Fruit fly (Drosophila melanogaster) whole organism, embryonic: Measurements from ENCODE around the gene mTerf3.

ENCODE experiments used
- ATbp ChIP-seq: fragments of 200-800 bp; sonication (Bioruptor generic); optimal IDR thresholded peaks from 2 replicates; lab custom pipeline; 2017; ENCODE audit warnings: missing biosample characterization, mild to moderate bottlenecking, missing genetic modification characterization, missing genetic modification reagents
- CG11456 ChIP-seq: fragments of 200-800 bp; sonication (Bioruptor generic); IDR thresholded peaks from 3 replicates; pipeline ENCODE4 v1.3.6; 2022; ENCODE audit warnings: missing biosample characterization, missing genetic modification characterization
- CG11695 ChIP-seq: fragments of 200-800 bp; sonication (Bioruptor generic); IDR thresholded peaks from 3 replicates; pipeline ENCODE4 v1.3.6; 2022; ENCODE audit warnings: missing biosample characterization, missing genetic modification characterization
- CG12769 ChIP-seq: fragments of 200-800 bp; sonication (Bioruptor generic); optimal IDR thresholded peaks from 2 replicates; lab custom pipeline; 2019; ENCODE audit warnings: missing biosample characterization, mild to moderate bottlenecking, missing genetic modification characterization, moderate library complexity
- CG13296 ChIP-seq: fragments of 200-800 bp; sonication (Bioruptor generic); optimal IDR thresholded peaks from 3 replicates; lab custom pipeline; 2018; ENCODE audit warnings: missing biosample characterization, mild to moderate bottlenecking, missing genetic modification characterization
- CG13424 ChIP-seq: fragments of 200-800 bp; sonication (Bioruptor generic); optimal IDR thresholded peaks from 2 replicates; lab custom pipeline; 2019; ENCODE audit warnings: missing biosample characterization, mild to moderate bottlenecking, missing genetic modification characterization, moderate library complexity
- CG13894 ChIP-seq: fragments of 200-800 bp; sonication (Bioruptor generic); optimal IDR thresholded peaks from 3 replicates; lab custom pipeline; 2018; ENCODE audit warnings: missing biosample characterization, mild to moderate bottlenecking, missing genetic modification characterization, moderate library complexity
- CG14860 ChIP-seq: fragments of 200-800 bp; sonication (Bioruptor generic); IDR thresholded peaks from 3 replicates; pipeline ENCODE4 v1.3.6; 2022; ENCODE audit warnings: missing biosample characterization, missing genetic modification characterization; ENCODE audit not compliant: partially characterized antibody
- CG16863 ChIP-seq: fragments of 200-800 bp; sonication (Bioruptor generic); optimal IDR thresholded peaks from 3 replicates; lab custom pipeline; 2016; ENCODE audit warnings: missing biosample characterization, missing genetic modification characterization
- CG18599 ChIP-seq: fragments of 200-800 bp; sonication (Bioruptor generic); optimal IDR thresholded peaks from 3 replicates; lab custom pipeline; 2017; ENCODE audit warnings: missing biosample characterization, missing genetic modification characterization, mild to moderate bottlenecking, moderate library complexity, missing genetic modification reagents
- CG2120 ChIP-seq: fragments of 200-800 bp; sonication (Bioruptor generic); optimal IDR thresholded peaks from 3 replicates; lab custom pipeline; 2016; ENCODE audit warnings: missing biosample characterization, missing genetic modification characterization
- CG30403 ChIP-seq: fragments of 200-800 bp; sonication (Bioruptor generic); optimal IDR thresholded peaks from 3 replicates; lab custom pipeline; 2016; ENCODE audit warnings: missing biosample characterization, missing genetic modification characterization
- CG3281 ChIP-seq: fragments of 200-800 bp; sonication (Bioruptor generic); optimal IDR thresholded peaks from 3 replicates; lab custom pipeline; 2017; ENCODE audit warnings: missing biosample characterization, mild to moderate bottlenecking, missing genetic modification characterization
- CG42726 ChIP-seq: fragments of 200-800 bp; sonication (Bioruptor generic); IDR thresholded peaks from 2 replicates; pipeline ENCODE4 v1.3.6; 2022; ENCODE audit warnings: missing biosample characterization, missing genetic modification characterization; ENCODE audit not compliant: partially characterized antibody
- CG6689 ChIP-seq: fragments of 200-800 bp; sonication (Bioruptor generic); IDR thresholded peaks from 2 replicates; pipeline ENCODE4 v1.3.6; 2022; ENCODE audit warnings: missing biosample characterization, missing genetic modification characterization
- CG8944 ChIP-seq: fragments of 200-800 bp; sonication (Bioruptor generic); optimal IDR thresholded peaks from 3 replicates; lab custom pipeline; 2016; ENCODE audit warnings: missing biosample characterization, missing genetic modification characterization
- CG9609 ChIP-seq: fragments of 200-800 bp; sonication (Bioruptor generic); optimal IDR thresholded peaks from 3 replicates; lab custom pipeline; 2016; ENCODE audit warnings: missing biosample characterization, missing genetic modification characterization
- CTCF ChIP-seq: fragments of 200-800 bp; sonication (Bioruptor generic); optimal IDR thresholded peaks from 2 replicates; lab custom pipeline; 2017; ENCODE audit warnings: missing biosample characterization, mild to moderate bottlenecking, missing genetic modification characterization, moderate library complexity
- Camta ChIP-seq: fragments of 200-800 bp; sonication (Bioruptor generic); optimal IDR thresholded peaks from 2 replicates; lab custom pipeline; 2016; ENCODE audit warnings: missing biosample characterization, missing genetic modification characterization
- Dbx ChIP-seq: fragments of 200-800 bp; sonication (Bioruptor generic); IDR thresholded peaks from 3 replicates; pipeline ENCODE4 v1.3.6; 2022; ENCODE audit warnings: missing biosample characterization, missing genetic modification characterization
- Eip74EF ChIP-seq, 2 experiments: fragments of 200-800 bp in 1 of 2; fragments of >200 bp in 1 of 2; sonication (Bioruptor generic) in 1 of 2; optimal IDR thresholded peaks; 2 replicates each; lab custom pipeline; 2017 to 2019; ENCODE audit warnings: missing biosample characterization in 2 of 2, missing genetic modification characterization in 2 of 2, mild to moderate bottlenecking in 1 of 2, moderate library complexity in 1 of 2
- Neu2 ChIP-seq: fragments of 200-800 bp; sonication (Bioruptor generic); optimal IDR thresholded peaks from 3 replicates; lab custom pipeline; 2016; ENCODE audit warnings: missing biosample characterization, missing genetic modification characterization, borderline replicate concordance
- Nf-YB ChIP-seq: fragments of 200-800 bp; sonication (Bioruptor generic); optimal IDR thresholded peaks from 3 replicates; lab custom pipeline; 2019; ENCODE audit warnings: missing biosample characterization, mild to moderate bottlenecking, missing genetic modification characterization, moderate library complexity
- Rx ChIP-seq: fragments of 200-800 bp; sonication (Bioruptor generic); IDR thresholded peaks from 2 replicates; pipeline ENCODE4 v1.3.6; 2022; ENCODE audit warnings: missing biosample characterization, missing genetic modification characterization
- Six4 ChIP-seq: fragments of 200-800 bp; sonication (Bioruptor generic); optimal IDR thresholded peaks from 2 replicates; lab custom pipeline; 2016; ENCODE audit warnings: missing biosample characterization, missing genetic modification characterization
- Sox102F ChIP-seq: fragments of 200-800 bp; sonication (Bioruptor generic); optimal IDR thresholded peaks from 2 replicates; lab custom pipeline; 2018; ENCODE audit warnings: missing biosample characterization, mild to moderate bottlenecking, missing genetic modification characterization, moderate library complexity
- Sry-β ChIP-seq: fragments of 200-800 bp; sonication (Bioruptor generic); optimal IDR thresholded peaks from 2 replicates; lab custom pipeline; 2018; ENCODE audit warnings: missing biosample characterization, mild to moderate bottlenecking, missing genetic modification characterization, moderate library complexity
- Tbp ChIP-seq: fragments of >200 bp; optimal IDR thresholded peaks from 2 replicates; lab custom pipeline; 2018; ENCODE audit warnings: missing biosample characterization, missing genetic modification characterization
- aop ChIP-seq: fragments of 200-800 bp; sonication (Bioruptor generic); IDR thresholded peaks from 2 replicates; pipeline ENCODE4 v1.3.6; 2022; ENCODE audit warnings: missing biosample characterization, missing genetic modification characterization
- br ChIP-seq: fragments of >200 bp; optimal IDR thresholded peaks from 2 replicates; lab custom pipeline; 2017
- disco-r ChIP-seq: fragments of 200-800 bp; sonication (Bioruptor generic); optimal IDR thresholded peaks from 2 replicates; lab custom pipeline; 2016; ENCODE audit warnings: missing biosample characterization, missing genetic modification characterization
- dmrt99B ChIP-seq: fragments of 200-800 bp; sonication (Bioruptor generic); optimal IDR thresholded peaks from 2 replicates; lab custom pipeline; 2018; ENCODE audit warnings: missing biosample characterization, mild to moderate bottlenecking, missing genetic modification characterization, moderate library complexity
- eve ChIP-seq, 2 experiments: fragments of >200 bp; optimal IDR thresholded peaks; 2 replicates each; lab custom pipeline; 2017; ENCODE audit warnings: missing biosample characterization in 2 of 2, missing genetic modification characterization in 2 of 2
- exex ChIP-seq: fragments of 200-800 bp; sonication (Bioruptor generic); optimal IDR thresholded peaks from 4 replicates; lab custom pipeline; 2018; ENCODE audit warnings: missing biosample characterization, mild to moderate bottlenecking, missing genetic modification characterization, moderate library complexity
- grau ChIP-seq: fragments of 200-800 bp; optimal IDR thresholded peaks from 3 replicates; lab custom pipeline; 2019; ENCODE audit warnings: missing biosample characterization, mild to moderate bottlenecking, missing genetic modification characterization, moderate library complexity
- ham ChIP-seq: fragments of 200-800 bp; sonication (Bioruptor generic); IDR thresholded peaks from 2 replicates; pipeline ENCODE4 v1.3.6; 2022; ENCODE audit warnings: missing biosample characterization, missing genetic modification characterization
- hkb ChIP-seq, 2 experiments: fragments of 200-800 bp in 1 of 2; fragments of >200 bp in 1 of 2; sonication (Bioruptor generic) in 1 of 2; IDR thresholded peaks in 1 of 2; optimal IDR thresholded peaks in 1 of 2; 2 replicates each; pipeline versions ENCODE4 v1.3.6 to Lab custom; 2017 to 2022; ENCODE audit warnings: missing biosample characterization in 1 of 2, missing genetic modification characterization in 1 of 2
- nau ChIP-seq: fragments of 200-800 bp; sonication (Bioruptor generic); optimal IDR thresholded peaks from 3 replicates; lab custom pipeline; 2017; ENCODE audit warnings: missing biosample characterization, mild to moderate bottlenecking, missing genetic modification characterization, missing genetic modification reagents
- pan ChIP-seq, 4 experiments: fragments of >200 bp in 3 of 4; fragments of 200-800 bp in 1 of 4; sonication (Bioruptor generic) in 1 of 4; optimal IDR thresholded peaks in 3 of 4; IDR thresholded peaks in 1 of 4; 2 replicates each; pipeline versions ENCODE4 v1.3.6 to Lab custom; 2017 to 2022; ENCODE audit warnings: missing biosample characterization in 2 of 4, missing genetic modification characterization in 2 of 4, mixed read lengths in 1 of 4
- pfk ChIP-seq: fragments of 200-800 bp; sonication (Bioruptor generic); optimal IDR thresholded peaks from 2 replicates; lab custom pipeline; 2018; ENCODE audit warnings: missing biosample characterization, mild to moderate bottlenecking, missing genetic modification characterization, moderate library complexity
- pzg ChIP-seq: fragments of 200-800 bp; sonication (Bioruptor generic); optimal IDR thresholded peaks from 3 replicates; lab custom pipeline; 2018; ENCODE audit warnings: missing biosample characterization, mild to moderate bottlenecking, missing genetic modification characterization, moderate library complexity
- schlank ChIP-seq: fragments of 200-800 bp; sonication (Bioruptor generic); optimal IDR thresholded peaks from 2 replicates; lab custom pipeline; 2018; ENCODE audit warnings: missing biosample characterization, mild to moderate bottlenecking, missing genetic modification characterization
- slbo ChIP-seq: fragments of 200-800 bp; sonication (Bioruptor generic); IDR thresholded peaks from 2 replicates; pipeline ENCODE4 v1.3.6; 2022; ENCODE audit warnings: missing biosample characterization, missing genetic modification characterization
- sqz ChIP-seq: fragments of 200-800 bp; sonication (Bioruptor generic); optimal IDR thresholded peaks from 3 replicates; lab custom pipeline; 2018; ENCODE audit warnings: missing biosample characterization, mild to moderate bottlenecking, missing genetic modification characterization
- twi ChIP-seq: fragments of 200-800 bp; optimal IDR thresholded peaks from 2 replicates; lab custom pipeline; 2019; ENCODE audit warnings: missing biosample characterization, mild to moderate bottlenecking, missing genetic modification characterization, moderate library complexity
- vvl ChIP-seq: fragments of 200-800 bp; sonication (Bioruptor generic); IDR thresholded peaks from 2 replicates; pipeline ENCODE4 v1.3.6; 2022; ENCODE audit warnings: missing biosample characterization, missing genetic modification characterization
- z ChIP-seq: fragments of 200-800 bp; sonication (Bioruptor generic); IDR thresholded peaks from 3 replicates; pipeline ENCODE4 v1.3.6; 2022; ENCODE audit warnings: missing biosample characterization, missing genetic modification characterization
- zf30C ChIP-seq: fragments of 200-800 bp; sonication (Bioruptor generic); optimal IDR thresholded peaks from 3 replicates; lab custom pipeline; 2018; ENCODE audit warnings: missing biosample characterization, mild to moderate bottlenecking, missing genetic modification characterization

mTerf3 gene

dm6 chr3L:20471499-20472313 lies 48.9 kb downstream of the mTerf3 start (continued):
- peak; percentile 49; the same call in 2 of the 3 replicates for TF ChIP-seq CG11695 (GFP tag; lab: Robert Waterston, UW)
- peak; percentile 54 for TF ChIP-seq grau (tag; lab: Kevin White, UChicago)
- peak; percentile 31 for TF ChIP-seq CG2120 (GFP tag; lab: Kevin White, UChicago)
- peak; percentile 19 for TF ChIP-seq pfk (GFP tag; lab: Kevin White, UChicago)
- TF ChIP-seq CG8944: peak; percentile 41
- no peak for TF ChIP-seq ham (GFP tag; lab: Robert Waterston, UW)
- no peak for TF ChIP-seq CTCF (GFP tag; lab: Kevin White, UChicago)
- peak; percentile 46 for TF ChIP-seq CG9609 (GFP tag; lab: Kevin White, UChicago)
- peak; percentile 46; the same call in 1 of the 2 replicates for TF ChIP-seq vvl (GFP tag; lab: Robert Waterston, UW)
- peak; percentile 58 for TF ChIP-seq CG13424 (tag; lab: Kevin White, UChicago)
- no peak for TF ChIP-seq sqz (GFP tag; lab: Kevin White, UChicago)
- TF ChIP-seq twi (tag; lab: Kevin White, UChicago): no peak
- peak; percentile 61 for TF ChIP-seq disco-r (GFP tag; lab: Kevin White, UChicago)
- TF ChIP-seq zf30C (GFP tag; lab: Kevin White, UChicago): no peak
- no peak for TF ChIP-seq CG42726 (GFP tag; lab: Robert Waterston, UW)
- TF ChIP-seq CG13894 (tag; lab: Kevin White, UChicago): peak; percentile 12
- TF ChIP-seq nau (GFP tag; lab: Kevin White, UChicago): peak; percentile 80
- TF ChIP-seq ATbp (GFP tag; lab: Kevin White, UChicago): peak; percentile 90
- TF ChIP-seq CG12769 (tag; lab: Kevin White, UChicago): peak; percentile 86
- TF ChIP-seq CG13296 (GFP tag; lab: Kevin White, UChicago): peak; percentile 57
- no peak for TF ChIP-seq pzg
- TF ChIP-seq CG3281 (GFP tag; lab: Kevin White, UChicago): peak; percentile 6
- TF ChIP-seq Dbx (GFP tag; lab: Robert Waterston, UW): peak; percentile 44; the same call in 1 of the 3 replicates
- peak in 1 of 2 experiments; percentile 13 for TF ChIP-seq Eip74EF (GFP tag; optimal IDR thresholded peaks at IDR 0.05; lab: Kevin White, UChicago)
- TF ChIP-seq Tbp (GFP tag; lab: Kevin White, UChicago): no peak
- peak; percentile 74 for TF ChIP-seq CG16863 (GFP tag; lab: Kevin White, UChicago)
- no peak for TF ChIP-seq aop (GFP tag; lab: Robert Waterston, UW)
- no peak for TF ChIP-seq pan (optimal IDR thresholded peaks at IDR 0.05; lab: Kevin White, UChicago)
- TF ChIP-seq pan (GFP tag; optimal IDR thresholded peaks at IDR 0.05 in 1 of 2, IDR thresholded peaks at IDR 0.05 in 1 of 2): no peak
- peak; percentile 71 for TF ChIP-seq schlank
- peak; percentile 51 for TF ChIP-seq exex
- peak in 1 of 2 experiments; percentile 64 for TF ChIP-seq eve (GFP tag; optimal IDR thresholded peaks at IDR 0.05; lab: Kevin White, UChicago)
- TF ChIP-seq br (lab: Kevin White, UChicago): no peak
- TF ChIP-seq slbo (GFP tag; lab: Robert Waterston, UW): peak; percentile 29; the same call in 1 of the 2 replicates
- no peak for TF ChIP-seq CG14860 (GFP tag; lab: Robert Waterston, UW)
- peak; percentile 51 for TF ChIP-seq Camta (GFP tag; lab: Kevin White, UChicago)
- TF ChIP-seq dmrt99B (tag; lab: Kevin White, UChicago): no peak
- no peak for TF ChIP-seq CG11456 (GFP tag; lab: Robert Waterston, UW)
- TF ChIP-seq Sox102F (GFP tag; lab: Kevin White, UChicago): peak; percentile 57
- no peak for TF ChIP-seq Rx (GFP tag; lab: Robert Waterston, UW)
- TF ChIP-seq Six4 (GFP tag; lab: Kevin White, UChicago): no peak
- peak; percentile 9 for TF ChIP-seq CG30403 (GFP tag; lab: Kevin White, UChicago)
- TF ChIP-seq Sry-β (GFP tag; lab: Kevin White, UChicago): no peak
- TF ChIP-seq Neu2: no peak
- peak; percentile 79 for TF ChIP-seq CG18599 (GFP tag; lab: Kevin White, UChicago)
- peak; percentile 33 for TF ChIP-seq Nf-YB
- TF ChIP-seq CG6689 (GFP tag; lab: Robert Waterston, UW): no peak
- no peak for TF ChIP-seq hkb (optimal IDR thresholded peaks at IDR 0.05; lab: Kevin White, UChicago)
- no peak for TF ChIP-seq hkb (GFP tag; IDR thresholded peaks at IDR 0.05; lab: Robert Waterston, UW)
- no peak for TF ChIP-seq z (GFP tag; lab: Robert Waterston, UW)
